Worm (Caenorhabditis elegans): ENCODE data around the gene F52E1.14.

DNA sequence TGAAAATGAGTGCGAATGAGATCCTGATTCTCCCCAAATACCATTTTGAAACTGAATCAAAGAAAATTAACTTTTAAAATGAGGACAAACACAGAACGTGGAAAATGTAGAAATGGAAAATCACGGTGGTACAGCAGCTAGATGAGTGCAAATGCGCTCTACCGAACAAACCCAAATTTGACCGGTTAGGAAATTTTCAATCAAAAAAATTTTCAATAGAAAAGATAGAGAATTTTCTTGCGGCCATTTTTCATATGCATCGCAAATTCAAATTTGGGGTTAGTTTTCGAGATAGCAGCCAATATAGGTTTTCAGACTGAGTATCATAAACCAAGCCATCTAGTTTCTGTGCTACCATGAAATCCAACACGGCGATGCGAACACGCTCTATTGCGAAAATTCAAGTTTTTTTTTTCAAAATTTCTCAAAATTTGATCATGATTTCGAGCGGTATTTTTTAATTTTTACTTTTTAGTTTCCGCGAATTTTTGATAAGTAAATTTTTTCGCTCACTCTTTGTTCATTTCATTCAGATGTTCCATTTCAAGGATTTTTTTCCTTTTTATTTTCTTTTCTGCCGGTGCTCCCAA lies 29.8 kb downstream of the F52E1.14 start, which contains the start of gene vha-18:
- no peak for TF ChIP-seq ama-1 (optimal IDR thresholded peaks at IDR 0.05)
- TF ChIP-seq sea-1 (GFP tag; conservative IDR thresholded peaks at IDR 0.05), result no peak
- TF ChIP-seq ceh-36 (tag; optimal IDR thresholded peaks at IDR 0.05), result no peak
- TF ChIP-seq flt-1 (GFP tag; IDR thresholded peaks at IDR 0.05), result no peak
- no peak for TF ChIP-seq scrt-1 (GFP tag; IDR thresholded peaks at IDR 0.05)
- TF ChIP-seq tra-4 (tag; optimal IDR thresholded peaks at IDR 0.05), result no peak
- no peak for TF ChIP-seq hmg-4 (GFP tag; optimal IDR thresholded peaks at IDR 0.05)
- no peak for TF ChIP-seq tbx-37 (GFP tag; conservative IDR thresholded peaks at IDR 0.05)
- TF ChIP-seq F13C5.2 (tag; optimal IDR thresholded peaks at IDR 0.05), result no peak
- no peak for TF ChIP-seq ets-7 (tag; optimal IDR thresholded peaks at IDR 0.05)
- TF ChIP-seq tbx-11 (GFP tag; IDR thresholded peaks at IDR 0.05), result no peak
